Fruit fly (Drosophila melanogaster): ENCODE results near the gene Mur18B.

The Mur18B gene

dm6 chrX:19247200-19248052 is 34.4 kb downstream of the Mur18B start, which contains the start of gene CG7992 (continued):
- TF ChIP-seq Scr (GFP tag; IDR thresholded peaks at IDR 0.05; ENCODE audit: partially characterized antibody) (no peak), D19B (GFP tag; optimal IDR thresholded peaks at IDR 0.05) (peak; percentile 53), gt (GFP tag; IDR thresholded peaks at IDR 0.05) (no peak), B-H1 (GFP tag; IDR thresholded peaks at IDR 0.05) (no peak; the same call in 2 of the 3 replicates), twi (tag; optimal IDR thresholded peaks at IDR 0.05) (peak; percentile 9), CG9727 (GFP tag; optimal IDR thresholded peaks at IDR 0.05) (peak; percentile 55), CG1603 (tag; optimal IDR thresholded peaks at IDR 0.05) (no peak), CG7786 (GFP tag; optimal IDR thresholded peaks at IDR 0.05) (peak; percentile 67), Sin3A (optimal IDR thresholded peaks at IDR 0.05) (no peak), CG17568 (GFP tag; optimal IDR thresholded peaks at IDR 0.05) (no peak), Kr (GFP tag; optimal IDR thresholded peaks at IDR 0.05) (no peak), bigmax (GFP tag; optimal IDR thresholded peaks at IDR 0.05) (no peak), Atf6 (GFP tag; IDR thresholded peaks at IDR 0.05) (no peak; the same call in 1 of the 2 replicates), Bgb (GFP tag; IDR thresholded peaks at IDR 0.05; ENCODE audit: partially characterized antibody) (no peak), CG7928 (GFP tag; optimal IDR thresholded peaks at IDR 0.05) (no peak), CG1647 (GFP tag; optimal IDR thresholded peaks at IDR 0.05) (peak; percentile 10), CG7271 (tag; optimal IDR thresholded peaks at IDR 0.05) (no peak), ind (GFP tag; optimal IDR thresholded peaks at IDR 0.05) (peak; percentile 54), CG31224 (GFP tag; IDR thresholded peaks at IDR 0.05) (no peak), CG12942 (GFP tag; optimal IDR thresholded peaks at IDR 0.05) (peak; percentile 28), CG12299 (tag; optimal IDR thresholded peaks at IDR 0.05) (peak; percentile 43), Tbp (GFP tag; optimal IDR thresholded peaks at IDR 0.05) (no peak), CG3281 (GFP tag; optimal IDR thresholded peaks at IDR 0.05) (peak; percentile 65), CG11093 (GFP tag; IDR thresholded peaks at IDR 0.05) (no peak), Fer3 (tag; optimal IDR thresholded peaks at IDR 0.05) (peak; percentile 52), CG4854 (GFP tag; optimal IDR thresholded peaks at IDR 0.05) (no peak), Neu2 (GFP tag; optimal IDR thresholded peaks at IDR 0.05; ENCODE audit: borderline replicate concordance) (no peak), CG4424 (GFP tag; optimal IDR thresholded peaks at IDR 0.05) (peak; percentile 41), Antp (GFP tag; optimal IDR thresholded peaks at IDR 0.05) (peak; percentile 45), nom (GFP tag; optimal IDR thresholded peaks at IDR 0.05) (no peak), CG14441 (GFP tag; IDR thresholded peaks at IDR 0.05) (peak; percentile 51; the same call in 1 of the 2 replicates), CG13894 (tag; optimal IDR thresholded peaks at IDR 0.05) (peak; percentile 4), Max (GFP tag; optimal IDR thresholded peaks at IDR 0.05) (peak; percentile 26), Lpt (GFP tag; optimal IDR thresholded peaks at IDR 0.05) (no peak), insv (GFP tag; optimal IDR thresholded peaks at IDR 0.05) (no peak), GATAe (GFP tag; conservative IDR thresholded peaks at IDR 0.05) (peak; percentile 51), cad (GFP tag; optimal IDR thresholded peaks at IDR 0.05) (no peak), al (GFP tag; IDR thresholded peaks at IDR 0.05) (peak; percentile 46; the same call in 1 of the 2 replicates), cg (GFP tag; optimal IDR thresholded peaks at IDR 0.05) (no peak), hth (optimal IDR thresholded peaks at IDR 0.05) (no peak), peb (GFP tag; IDR thresholded peaks at IDR 0.05) (0 out of 2 replicates have a peak, but pooled peaks have one; percentile 18), CG1024 (GFP tag; IDR thresholded peaks at IDR 0.05) (no peak), CG17912 (GFP tag; optimal IDR thresholded peaks at IDR 0.05) (no peak), Drgx (GFP tag; IDR thresholded peaks at IDR 0.05) (peak; percentile 23; the same call in 1 of the 2 replicates), Poxn (GFP tag; IDR thresholded peaks at IDR 0.05) (no peak), fru (optimal IDR thresholded peaks at IDR 0.05) (no peak), C15 (GFP tag; IDR thresholded peaks at IDR 0.05) (no peak), Sox102F (GFP tag; optimal IDR thresholded peaks at IDR 0.05) (peak; percentile 58), CG34422 (GFP tag; IDR thresholded peaks at IDR 0.05) (no peak), Jarid2 (GFP tag; optimal IDR thresholded peaks at IDR 0.05) (peak; percentile 10), CG10321 (GFP tag; IDR thresholded peaks at IDR 0.05) (no peak)
